Worm (Caenorhabditis elegans) whole organism, late embryonic: ENCODE results near the gene plc-2.

Experiments
- F13H6.1 ChIP-seq: sonication (generic microtip); optimal IDR thresholded peaks from 2 replicates; lab custom pipeline; 2016; ENCODE audit warnings: missing genetic modification characterization, missing compliant biosample characterization
- K02D7.2 ChIP-seq: sonication (generic microtip); optimal IDR thresholded peaks from 2 replicates; lab custom pipeline; 2017; ENCODE audit warnings: mild to moderate bottlenecking, missing genetic modification characterization, missing compliant biosample characterization
- ahr-1 ChIP-seq: sonication (generic microtip); optimal IDR thresholded peaks from 2 replicates; lab custom pipeline; 2016; ENCODE audit warnings: missing genetic modification characterization, missing compliant biosample characterization
- ama-1 ChIP-seq: fragments of 150-350 bp; optimal IDR thresholded peaks from 2 replicates; lab custom pipeline; 2014
- ceh-14 ChIP-seq: sonication (generic microtip); optimal IDR thresholded peaks from 2 replicates; lab custom pipeline; 2016; ENCODE audit warnings: missing genotype, missing genetic modification characterization, missing compliant biosample characterization
- ceh-18 ChIP-seq: sonication (generic microtip); optimal IDR thresholded peaks from 2 replicates; lab custom pipeline; 2016; ENCODE audit warnings: missing genetic modification characterization, missing compliant biosample characterization
- ceh-19 ChIP-seq: fragments of 200-800 bp; sonication (Bioruptor generic); optimal IDR thresholded peaks from 2 replicates; lab custom pipeline; 2018; ENCODE audit warnings: mild to moderate bottlenecking, missing genetic modification characterization, missing compliant biosample characterization
- ceh-2 ChIP-seq: sonication (generic microtip); optimal IDR thresholded peaks from 2 replicates; lab custom pipeline; 2016; ENCODE audit warnings: missing genotype, missing genetic modification characterization, missing compliant biosample characterization
- ceh-24 ChIP-seq: sonication (generic microtip); optimal IDR thresholded peaks from 2 replicates; lab custom pipeline; 2016; ENCODE audit warnings: mild to moderate bottlenecking, missing genetic modification characterization, missing compliant biosample characterization
- ceh-31 ChIP-seq: sonication (generic microtip); optimal IDR thresholded peaks from 2 replicates; lab custom pipeline; 2016; ENCODE audit warnings: missing genetic modification characterization, missing compliant biosample characterization
- ceh-34 ChIP-seq: sonication (generic microtip); optimal IDR thresholded peaks from 2 replicates; lab custom pipeline; 2016; ENCODE audit warnings: mild to moderate bottlenecking, missing genetic modification characterization, missing compliant biosample characterization
- ceh-45 ChIP-seq: fragments of 200-800 bp; sonication (Bioruptor generic); IDR thresholded peaks from 2 replicates; pipeline ENCODE4 v1.3.6; 2022; ENCODE audit warnings: missing genetic modification reagents, missing genetic modification characterization, missing compliant biosample characterization
- ceh-48 ChIP-seq: sonication (generic microtip); optimal IDR thresholded peaks from 2 replicates; lab custom pipeline; 2016; ENCODE audit warnings: missing genetic modification characterization, inconsistent platforms, missing compliant biosample characterization
- ceh-9 ChIP-seq: sonication (generic microtip); optimal IDR thresholded peaks from 2 replicates; lab custom pipeline; 2016; ENCODE audit warnings: mild to moderate bottlenecking, missing genetic modification characterization, inconsistent platforms, missing compliant biosample characterization
- che-1 ChIP-seq: sonication (generic microtip); optimal IDR thresholded peaks from 2 replicates; lab custom pipeline; 2016; ENCODE audit warnings: mild to moderate bottlenecking, missing genetic modification characterization, missing compliant biosample characterization
- dmd-4 ChIP-seq: sonication (generic microtip); optimal IDR thresholded peaks from 2 replicates; lab custom pipeline; 2016; ENCODE audit warnings: borderline replicate concordance, missing genetic modification characterization, missing compliant biosample characterization
- dve-1 ChIP-seq: sonication (generic microtip); optimal IDR thresholded peaks from 2 replicates; lab custom pipeline; 2017; ENCODE audit warnings: antibody characterized with exemption, mild to moderate bottlenecking, missing genetic modification characterization, missing compliant biosample characterization
- ets-4 ChIP-seq: sonication (generic microtip); optimal IDR thresholded peaks from 2 replicates; lab custom pipeline; 2016; ENCODE audit warnings: missing genetic modification characterization, missing compliant biosample characterization
- eyg-1 ChIP-seq: sonication (generic microtip); optimal IDR thresholded peaks from 2 replicates; lab custom pipeline; 2016; ENCODE audit warnings: missing genotype, missing genetic modification characterization, missing compliant biosample characterization
- fax-1 ChIP-seq: sonication (generic microtip); optimal IDR thresholded peaks from 2 replicates; lab custom pipeline; 2016; ENCODE audit warnings: missing genotype, missing genetic modification characterization, missing compliant biosample characterization
- fkh-6 ChIP-seq: sonication (generic microtip); optimal IDR thresholded peaks from 2 replicates; lab custom pipeline; 2016; ENCODE audit warnings: missing genetic modification characterization, missing compliant biosample characterization
- gmeb-2 ChIP-seq: sonication (generic microtip); optimal IDR thresholded peaks from 2 replicates; lab custom pipeline; 2016; ENCODE audit warnings: missing genetic modification characterization, inconsistent platforms, missing compliant biosample characterization
- hlh-15 ChIP-seq: sonication (generic microtip); optimal IDR thresholded peaks from 2 replicates; lab custom pipeline; 2016; ENCODE audit warnings: missing genetic modification characterization, missing compliant biosample characterization
- hlh-30 ChIP-seq: sonication (generic microtip); optimal IDR thresholded peaks from 2 replicates; lab custom pipeline; 2017; ENCODE audit warnings: antibody characterized with exemption, missing genetic modification characterization, missing compliant biosample characterization; ENCODE audit not compliant: insufficient read depth
- hlh-6 ChIP-seq: sonication (generic microtip); optimal IDR thresholded peaks from 2 replicates; lab custom pipeline; 2016; ENCODE audit warnings: missing genotype, missing genetic modification characterization, missing compliant biosample characterization
- lin-11 ChIP-seq: fragments of 200-800 bp; sonication (Bioruptor generic); optimal IDR thresholded peaks from 2 replicates; lab custom pipeline; 2018; ENCODE audit warnings: mild to moderate bottlenecking, missing genetic modification characterization, missing compliant biosample characterization
- madf-2 ChIP-seq: sonication (generic microtip); optimal IDR thresholded peaks from 2 replicates; lab custom pipeline; 2017; ENCODE audit warnings: missing genetic modification characterization, missing compliant biosample characterization
- nfya-1 ChIP-seq: sonication (generic microtip); optimal IDR thresholded peaks from 2 replicates; lab custom pipeline; 2017; ENCODE audit warnings: missing genetic modification characterization, mild to moderate bottlenecking, missing compliant biosample characterization, antibody characterized with exemption, moderate library complexity
- nhr-11 ChIP-seq: fragments of 150-350 bp; optimal IDR thresholded peaks from 2 replicates; lab custom pipeline; 2014; ENCODE audit warnings: missing biosample characterization, missing genetic modification characterization
- nhr-232 ChIP-seq: sonication (generic microtip); optimal IDR thresholded peaks from 2 replicates; lab custom pipeline; 2016; ENCODE audit warnings: missing genetic modification characterization, missing compliant biosample characterization
- npax-4 ChIP-seq: sonication (generic microtip); optimal IDR thresholded peaks from 2 replicates; lab custom pipeline; 2016; ENCODE audit warnings: missing genetic modification characterization, missing compliant biosample characterization
- odd-2 ChIP-seq: sonication (generic microtip); optimal IDR thresholded peaks from 2 replicates; lab custom pipeline; 2017; ENCODE audit warnings: antibody characterized with exemption, mild to moderate bottlenecking, missing genetic modification characterization, missing compliant biosample characterization
- pag-3 ChIP-seq: sonication (generic microtip); optimal IDR thresholded peaks from 2 replicates; lab custom pipeline; 2016; ENCODE audit warnings: missing compliant biosample characterization, missing genetic modification characterization, borderline replicate concordance
- pax-1 ChIP-seq: fragments of 150-350 bp; optimal IDR thresholded peaks from 2 replicates; lab custom pipeline; 2014; ENCODE audit warnings: missing biosample characterization, missing genetic modification characterization
- pha-2 ChIP-seq: sonication (generic microtip); optimal IDR thresholded peaks from 2 replicates; lab custom pipeline; 2017; ENCODE audit warnings: mild to moderate bottlenecking, missing genetic modification characterization, missing compliant biosample characterization
- pha-4 ChIP-seq: fragments of 150-350 bp; optimal IDR thresholded peaks from 2 replicates; lab custom pipeline; 2018; ENCODE audit warnings: missing biosample characterization, missing genetic modification reagents, missing genetic modification characterization
- pros-1 ChIP-seq: fragments of 150-350 bp; optimal IDR thresholded peaks from 2 replicates; lab custom pipeline; 2014; ENCODE audit warnings: missing biosample characterization, missing genetic modification reagents, missing genetic modification characterization
- ref-2 ChIP-seq: sonication (generic microtip); optimal IDR thresholded peaks from 2 replicates; lab custom pipeline; 2016; ENCODE audit warnings: missing genetic modification characterization, missing compliant biosample characterization
- rnt-1 ChIP-seq: sonication (generic microtip); optimal IDR thresholded peaks from 2 replicates; lab custom pipeline; 2016; ENCODE audit warnings: missing genetic modification characterization, missing compliant biosample characterization
- sdc-2 ChIP-seq: sonication (generic microtip); optimal IDR thresholded peaks from 2 replicates; lab custom pipeline; 2016; ENCODE audit warnings: missing genotype, missing genetic modification characterization, missing compliant biosample characterization
- sox-4 ChIP-seq: sonication (generic microtip); optimal IDR thresholded peaks from 2 replicates; lab custom pipeline; 2017; ENCODE audit warnings: mild to moderate bottlenecking, missing genetic modification characterization, inconsistent platforms, missing compliant biosample characterization
- tbx-2 ChIP-seq: sonication (generic microtip); optimal IDR thresholded peaks from 2 replicates; lab custom pipeline; 2016; ENCODE audit warnings: missing genetic modification characterization, missing compliant biosample characterization
- tbx-7 ChIP-seq: sonication (generic microtip); optimal IDR thresholded peaks from 2 replicates; lab custom pipeline; 2016; ENCODE audit warnings: missing genotype, missing genetic modification characterization, missing compliant biosample characterization
- ttx-3 ChIP-seq: sonication (generic microtip); optimal IDR thresholded peaks from 2 replicates; lab custom pipeline; 2016; ENCODE audit warnings: missing genetic modification reagents, missing genetic modification characterization, missing compliant biosample characterization
- unc-3 ChIP-seq, 2 experiments: fragments of 200-800 bp in 1 of 2; sonication (Bioruptor generic) in 1 of 2; sonication (generic microtip) in 1 of 2; conservative IDR thresholded peaks in 1 of 2; optimal IDR thresholded peaks in 1 of 2; 2 replicates each; pipeline versions ENCODE4 v1.3.6 to Lab custom; 2016 to 2022; ENCODE audit warnings: missing compliant biosample characterization in 2 of 2, missing genetic modification characterization in 2 of 2, missing genetic modification reagents in 1 of 2
- unc-42 ChIP-seq: sonication (generic microtip); optimal IDR thresholded peaks from 2 replicates; lab custom pipeline; 2016; ENCODE audit warnings: missing genotype, missing genetic modification characterization, missing compliant biosample characterization
- unc-55 ChIP-seq: sonication (generic microtip); optimal IDR thresholded peaks from 2 replicates; lab custom pipeline; 2017; ENCODE audit warnings: missing biosample characterization, missing genetic modification reagents, missing genetic modification characterization
- unc-86 ChIP-seq: sonication (generic microtip); optimal IDR thresholded peaks from 2 replicates; lab custom pipeline; 2016; ENCODE audit warnings: missing genetic modification characterization, missing compliant biosample characterization
- zip-5 ChIP-seq: sonication (generic microtip); optimal IDR thresholded peaks from 2 replicates; lab custom pipeline; 2016; ENCODE audit warnings: missing genetic modification characterization, missing compliant biosample characterization

Gene plc-2

ce11 chrV:15189567-15189966 is 2.8 kb upstream of the plc-2 start, which contains the start of gene cyn-3:
Gene cyn-3 (plus strand): TSS chrV:15189927.
- TF ChIP-seq ceh-31 (tag; lab: Kevin White, UChicago): peak; percentile 63
- no peak for TF ChIP-seq fkh-6 (tag; lab: Kevin White, UChicago)
- TF ChIP-seq pha-4 (tag; lab: Kevin White, UChicago): no peak
- TF ChIP-seq nfya-1: peak; percentile 66
- peak; percentile 58 for TF ChIP-seq dve-1 (tag; lab: Kevin White, UChicago)
- TF ChIP-seq unc-42 (tag; lab: Kevin White, UChicago): peak; percentile 76
- peak; percentile 12 for TF ChIP-seq pros-1 (tag; lab: Kevin White, UChicago)
- TF ChIP-seq tbx-2 (tag; lab: Kevin White, UChicago): peak; percentile 16
- peak; percentile 30 for TF ChIP-seq ceh-48
- TF ChIP-seq sox-4 (tag; lab: Kevin White, UChicago): no peak
- TF ChIP-seq unc-55 (GFP tag; lab: Kevin White, UChicago): peak; percentile 40
- TF ChIP-seq ceh-18 (tag; lab: Kevin White, UChicago): peak; percentile 36

- TF ChIP-seq che-1 (peak; percentile 90), unc-3 (GFP tag; conservative IDR thresholded peaks at IDR 0.05; lab: Robert Waterston, UW) (peak; percentile 54; the same call in 1 of the 2 replicates), unc-3 (tag; optimal IDR thresholded peaks at IDR 0.05; lab: Kevin White, UChicago) (peak; percentile 71), madf-2 (tag; lab: Kevin White, UChicago) (peak; percentile 85), ceh-2 (peak; percentile 88), ceh-14 (tag; lab: Kevin White, UChicago) (peak; percentile 93), ceh-45 (peak; percentile 81), odd-2 (no peak), unc-42 (tag; lab: Kevin White, UChicago) (no peak), hlh-15 (tag; lab: Kevin White, UChicago) (peak; percentile 80), F13H6.1 (tag; lab: Kevin White, UChicago) (peak; percentile 81), dmd-4 (tag; lab: Kevin White, UChicago) (peak; percentile 86), pha-2 (tag; lab: Kevin White, UChicago) (peak; percentile 90), ceh-31 (tag; lab: Kevin White, UChicago) (peak; percentile 75), ttx-3 (peak; percentile 87), rnt-1 (tag; lab: Kevin White, UChicago) (peak; percentile 76), hlh-6 (tag; lab: Kevin White, UChicago) (peak; percentile 92), unc-86 (tag; lab: Kevin White, UChicago) (peak; percentile 79), dve-1 (tag; lab: Kevin White, UChicago) (peak; percentile 87), ref-2 (peak; percentile 87), lin-11 (tag; lab: Kevin White, UChicago) (peak; percentile 81), zip-5 (tag; lab: Kevin White, UChicago) (peak; percentile 50), pha-4 (tag; lab: Kevin White, UChicago) (no peak), nfya-1 (peak; percentile 70), sox-4 (tag; lab: Kevin White, UChicago) (peak; percentile 87), ama-1 (lab: Kevin White, UChicago) (no peak), ets-4 (tag; lab: Kevin White, UChicago) (peak; percentile 69), fax-1 (tag; lab: Kevin White, UChicago) (peak; percentile 82), sdc-2 (tag; lab: Kevin White, UChicago) (peak; percentile 84), eyg-1 (peak; percentile 87), ceh-34 (tag; lab: Kevin White, UChicago) (peak; percentile 88), npax-4 (tag; lab: Kevin White, UChicago) (peak; percentile 74), ceh-24 (peak; percentile 84), tbx-7 (peak; percentile 59), K02D7.2 (tag; lab: Kevin White, UChicago) (peak; percentile 85), ahr-1 (tag; lab: Kevin White, UChicago) (peak; percentile 71), pag-3 (tag; lab: Kevin White, UChicago) (no peak), nhr-232 (tag; lab: Kevin White, UChicago) (peak; percentile 84), gmeb-2 (tag; lab: Kevin White, UChicago) (peak; percentile 80), ceh-48 (peak; percentile 74), tbx-2 (tag; lab: Kevin White, UChicago) (peak; percentile 86), ceh-19 (GFP tag; lab: Kevin White, UChicago) (peak; percentile 93), nhr-11 (tag; lab: Kevin White, UChicago) (no peak), pax-1 (tag; lab: Kevin White, UChicago) (no peak), ceh-9 (tag; lab: Kevin White, UChicago) (peak; percentile 68), hlh-30 (peak; percentile 67)
These were observed 1.5 kb upstream of the plc-2 start, which contains the start of gene Y75B12B.11 for ce11 chrV:15190903-15191302. Gene Y75B12B.11 (plus strand): TSS chrV:15191296.
